Fruit fly (Drosophila melanogaster) whole organism, wandering third instar larva: ENCODE data around the gene CG13023.

Experiments used
- Abd-B ChIP-seq: fragments of >200 bp; optimal IDR thresholded peaks from 2 replicates; lab custom pipeline; 2017; ENCODE audit warnings: missing biosample characterization, missing genetic modification characterization
- CG32264 ChIP-seq: fragments of 200-800 bp; sonication (Bioruptor generic); optimal IDR thresholded peaks from 2 replicates; lab custom pipeline; 2016; ENCODE audit warnings: missing biosample characterization, missing genetic modification characterization
- CG9705 ChIP-seq: fragments of 200-800 bp; sonication (Bioruptor generic); optimal IDR thresholded peaks from 2 replicates; lab custom pipeline; 2018; ENCODE audit warnings: missing biosample characterization, mild to moderate bottlenecking, missing genetic modification characterization
- CrebA ChIP-seq: fragments of 200-800 bp; sonication (Bioruptor generic); optimal IDR thresholded peaks from 2 replicates; lab custom pipeline; 2016; ENCODE audit warnings: missing biosample characterization, mild to moderate bottlenecking, missing genetic modification characterization, borderline replicate concordance
- Dfd ChIP-seq: fragments of >200 bp; optimal IDR thresholded peaks from 2 replicates; lab custom pipeline; 2017; ENCODE audit warnings: missing biosample characterization, missing genetic modification characterization
- Dif ChIP-seq: fragments of 200-275, 200-300 bp; sonication (Bioruptor generic); optimal IDR thresholded peaks from 2 replicates; lab custom pipeline; 2018; ENCODE audit warnings: missing biosample characterization, missing genetic modification characterization; ENCODE audit not compliant: partially characterized antibody
- GATAd ChIP-seq: sonication (Bioruptor generic); optimal IDR thresholded peaks from 2 replicates; lab custom pipeline; 2016; ENCODE audit warnings: missing biosample characterization, missing genetic modification characterization
- HLH106 ChIP-seq: fragments of 200-800 bp; optimal IDR thresholded peaks from 3 replicates; lab custom pipeline; 2019; ENCODE audit warnings: missing biosample characterization, mild to moderate bottlenecking, missing genetic modification characterization, moderate library complexity
- Hnf4 ChIP-seq: fragments of 200-800 bp; sonication (Bioruptor generic); optimal IDR thresholded peaks from 2 replicates; lab custom pipeline; 2016; ENCODE audit warnings: missing biosample characterization, mild to moderate bottlenecking, missing genetic modification characterization
- Hr78 ChIP-seq: fragments of >200 bp; optimal IDR thresholded peaks from 2 replicates; lab custom pipeline; 2017; ENCODE audit warnings: missing biosample characterization, missing genetic modification characterization
- Hr83 ChIP-seq: fragments of 200-300 bp; sonication (Bioruptor generic); optimal IDR thresholded peaks from 2 replicates; lab custom pipeline; 2016; ENCODE audit warnings: missing biosample characterization, mild to moderate bottlenecking, missing genetic modification characterization, moderate library complexity; ENCODE audit not compliant: poor library complexity, severe bottlenecking
- Jra ChIP-seq: sonication (Bioruptor generic); optimal IDR thresholded peaks from 2 replicates; lab custom pipeline; 2016; ENCODE audit warnings: missing biosample characterization, missing genetic modification characterization
- Mio ChIP-seq: sonication (Bioruptor generic); optimal IDR thresholded peaks from 2 replicates; lab custom pipeline; 2016; ENCODE audit warnings: missing biosample characterization, missing genetic modification characterization
- Myc ChIP-seq: fragments of >200 bp; optimal IDR thresholded peaks from 2 replicates; lab custom pipeline; 2017
- N ChIP-seq: fragments of >200 bp; optimal IDR thresholded peaks from 2 replicates; lab custom pipeline; 2018; ENCODE audit warnings: missing biosample characterization, missing external identifiers, missing genetic modification characterization
- OdsH ChIP-seq: fragments of 200-800 bp; sonication (Bioruptor generic); optimal IDR thresholded peaks from 2 replicates; lab custom pipeline; 2016; ENCODE audit warnings: missing biosample characterization, mild to moderate bottlenecking, missing genetic modification characterization
- Rel ChIP-seq, 2 experiments: fragments of 200-800 bp; sonication (Bioruptor generic) in 1 of 2; optimal IDR thresholded peaks; 2 replicates in 1 of 2; 3 replicates in 1 of 2; lab custom pipeline; 2016 to 2019; ENCODE audit warnings: mild to moderate bottlenecking in 2 of 2, missing biosample characterization in 2 of 2, missing genetic modification characterization in 2 of 2, moderate library complexity in 1 of 2
- Sp1 ChIP-seq: fragments of 200-800 bp; sonication (Bioruptor generic); optimal IDR thresholded peaks from 3 replicates; lab custom pipeline; 2019; ENCODE audit warnings: missing biosample characterization, mild to moderate bottlenecking, missing genetic modification characterization, moderate library complexity
- Vsx2 ChIP-seq: fragments of 200-300, 225-300 bp; sonication (Bioruptor generic); optimal IDR thresholded peaks from 2 replicates; lab custom pipeline; 2018; ENCODE audit warnings: missing biosample characterization, missing genetic modification characterization; ENCODE audit not compliant: partially characterized antibody
- br ChIP-seq: fragments of 200-800 bp; sonication (Bioruptor generic); optimal IDR thresholded peaks from 2 replicates; lab custom pipeline; 2016; ENCODE audit warnings: missing biosample characterization, missing genetic modification characterization
- brk ChIP-seq: fragments of 200-800 bp; sonication (Bioruptor generic); optimal IDR thresholded peaks from 2 replicates; lab custom pipeline; 2016; ENCODE audit warnings: missing biosample characterization, mild to moderate bottlenecking, missing genetic modification characterization
- dl ChIP-seq, 2 experiments: fragments of 175-275, 200-275 bp in 1 of 2; fragments of 200-275 bp in 1 of 2; sonication (Bioruptor generic); optimal IDR thresholded peaks; lab custom pipeline; 2018; ENCODE audit warnings: mild to moderate bottlenecking in 2 of 2, missing biosample characterization in 2 of 2, missing genetic modification characterization in 2 of 2, moderate library complexity in 2 of 2; ENCODE audit not compliant: partially characterized antibody in 2 of 2, insufficient read depth in 1 of 2
- dmrt93B ChIP-seq: fragments of 200-800 bp; sonication (Bioruptor generic); optimal IDR thresholded peaks from 2 replicates; lab custom pipeline; 2018; ENCODE audit warnings: missing biosample characterization, mild to moderate bottlenecking, missing genetic modification characterization
- dsf ChIP-seq: sonication (Bioruptor generic); optimal IDR thresholded peaks from 2 replicates; lab custom pipeline; 2016; ENCODE audit warnings: missing biosample characterization, missing genetic modification characterization, borderline replicate concordance
- ey ChIP-seq: fragments of 200-800 bp; sonication (Bioruptor generic); optimal IDR thresholded peaks from 2 replicates; lab custom pipeline; 2016; ENCODE audit warnings: missing biosample characterization, missing genetic modification characterization
- foxo ChIP-seq, 2 experiments: fragments of 200-800 bp; sonication (Bioruptor generic); optimal IDR thresholded peaks; 2 replicates in 1 of 2; 3 replicates in 1 of 2; lab custom pipeline; 2016 to 2017; ENCODE audit warnings: missing biosample characterization in 2 of 2, missing genetic modification characterization in 2 of 2
- fru ChIP-seq: fragments of 200-800 bp; sonication (Bioruptor generic); optimal IDR thresholded peaks from 3 replicates; lab custom pipeline; 2016; ENCODE audit warnings: missing biosample characterization, mild to moderate bottlenecking, missing genetic modification characterization
- h ChIP-seq: fragments of 200-800 bp; sonication (Bioruptor generic); optimal IDR thresholded peaks from 3 replicates; lab custom pipeline; 2016; ENCODE audit warnings: missing biosample characterization, mild to moderate bottlenecking, missing genetic modification characterization
- jim ChIP-seq: fragments of 175-275, 200-325 bp; sonication (Bioruptor generic); optimal IDR thresholded peaks from 2 replicates; lab custom pipeline; 2016; ENCODE audit warnings: missing biosample characterization, mild to moderate bottlenecking, missing genetic modification characterization
- lola ChIP-seq: fragments of >200 bp; optimal IDR thresholded peaks from 2 replicates; lab custom pipeline; 2017; ENCODE audit warnings: missing biosample characterization, missing genetic modification characterization
- pan ChIP-seq: fragments of >200 bp; optimal IDR thresholded peaks from 2 replicates; lab custom pipeline; 2017
- psq ChIP-seq: fragments of 200-800 bp; sonication (Bioruptor generic); optimal IDR thresholded peaks from 3 replicates; lab custom pipeline; 2017; ENCODE audit warnings: missing biosample characterization, mild to moderate bottlenecking, missing genetic modification characterization, moderate library complexity
- rgr ChIP-seq: fragments of 200-800 bp; sonication (Bioruptor generic); optimal IDR thresholded peaks from 3 replicates; lab custom pipeline; 2016; ENCODE audit warnings: missing biosample characterization, mild to moderate bottlenecking, missing genetic modification characterization
- sage ChIP-seq: fragments of 200-800 bp; sonication (Bioruptor generic); optimal IDR thresholded peaks from 2 replicates; lab custom pipeline; 2016; ENCODE audit warnings: missing biosample characterization, mild to moderate bottlenecking, missing genetic modification characterization
- sv ChIP-seq: fragments of 200-800 bp; sonication (Bioruptor generic); optimal IDR thresholded peaks from 3 replicates; lab custom pipeline; 2016; ENCODE audit warnings: missing biosample characterization, missing genetic modification characterization
- tai ChIP-seq: sonication (Bioruptor generic); optimal IDR thresholded peaks from 2 replicates; lab custom pipeline; 2016; ENCODE audit warnings: missing biosample characterization, missing genetic modification characterization
- usp ChIP-seq: fragments of >200 bp; optimal IDR thresholded peaks from 2 replicates; lab custom pipeline; 2017; ENCODE audit warnings: missing biosample characterization, missing genetic modification characterization
- woc ChIP-seq: sonication (Bioruptor generic); optimal IDR thresholded peaks from 2 replicates; lab custom pipeline; 2016; ENCODE audit warnings: missing biosample characterization, mild to moderate bottlenecking, missing genetic modification characterization

CG13023 gene

DNA sequence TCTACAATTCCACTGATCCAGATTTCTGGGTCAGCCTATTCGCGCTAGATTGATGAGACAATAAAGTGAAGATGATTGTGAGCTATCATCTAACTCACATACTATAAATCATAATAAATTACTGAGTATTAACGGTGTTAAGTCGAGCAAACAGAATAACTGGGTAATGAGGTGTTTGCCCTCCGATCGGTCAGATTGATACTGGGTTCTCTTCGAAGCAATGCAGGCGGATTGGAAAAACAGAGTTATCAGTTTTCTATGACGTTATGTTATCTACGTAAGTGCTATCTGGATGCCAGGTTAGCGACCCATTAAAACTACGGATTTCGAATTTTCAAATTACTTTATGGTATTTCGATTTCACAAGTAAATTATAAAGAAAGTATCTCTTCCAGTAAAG, 35.3 kb downstream of the CG13023 start:
- TF ChIP-seq Myc (lab: Kevin White, UChicago), result no peak
- TF ChIP-seq Rel (GFP tag; optimal IDR thresholded peaks at IDR 0.05; lab: Kevin White, UChicago), result no peak
- TF ChIP-seq Rel (tag; optimal IDR thresholded peaks at IDR 0.05; lab: Kevin White, UChicago), result no peak
- TF ChIP-seq jim (GFP tag; lab: Kevin White, UChicago), result no peak
- no peak for TF ChIP-seq brk (GFP tag; lab: Kevin White, UChicago)
- TF ChIP-seq Hr83 (GFP tag; lab: Kevin White, UChicago), result no peak
- no peak for TF ChIP-seq Abd-B (GFP tag; lab: Kevin White, UChicago)
- TF ChIP-seq GATAd (GFP tag; lab: Kevin White, UChicago), result no peak

DNA sequence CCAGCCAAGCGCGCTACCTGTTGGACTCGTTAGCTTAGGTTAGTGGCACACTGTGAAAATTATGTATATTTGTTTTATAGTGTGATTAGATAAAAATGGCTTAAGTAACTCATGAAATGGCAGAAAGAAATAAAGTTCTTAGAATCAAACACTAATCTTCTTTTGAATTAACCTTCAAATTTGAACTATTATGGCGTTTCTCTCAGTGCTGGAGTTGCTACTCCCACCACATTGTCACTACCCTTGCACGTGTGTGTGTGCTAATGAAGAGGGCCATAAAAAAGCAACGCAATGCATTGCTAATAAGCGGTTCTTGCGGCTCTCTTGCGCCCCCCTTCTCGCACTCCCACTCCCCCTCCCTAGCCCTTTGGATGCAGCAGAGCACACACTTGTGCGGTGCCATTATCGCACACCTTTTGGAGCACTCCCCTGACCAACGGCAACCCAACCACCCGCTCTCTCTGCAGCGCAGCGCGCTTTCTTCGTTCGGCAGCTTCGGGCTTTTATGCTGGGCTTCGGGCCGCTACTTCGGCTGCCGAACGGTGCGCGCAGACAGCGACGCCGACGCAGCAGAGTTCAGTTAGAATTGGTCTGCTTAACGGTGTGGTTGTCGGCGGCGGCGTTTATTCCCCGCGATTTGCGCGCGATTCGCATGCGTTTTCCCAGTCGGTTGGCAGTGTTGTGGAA, 36.4 kb downstream of the CG13023 start:
- TF ChIP-seq N (GFP tag; lab: Kevin White, UChicago), result no peak
- no peak for TF ChIP-seq tai (GFP tag; lab: Kevin White, UChicago)
- no peak for TF ChIP-seq lola (GFP tag; lab: Kevin White, UChicago)
- TF ChIP-seq psq (GFP tag; lab: Kevin White, UChicago), result peak; percentile 64
- no peak for TF ChIP-seq brk (GFP tag; lab: Kevin White, UChicago)
- no peak for TF ChIP-seq usp (GFP tag; lab: Kevin White, UChicago)
- TF ChIP-seq Sp1 (GFP tag; lab: Kevin White, UChicago), result peak; percentile 76
- TF ChIP-seq Dif (GFP tag; lab: Kevin White, UChicago), result peak; percentile 73
- no peak for TF ChIP-seq Jra (GFP tag; lab: Kevin White, UChicago)
- TF ChIP-seq Hr78 (GFP tag; lab: Kevin White, UChicago), result no peak
- TF ChIP-seq sage (GFP tag; lab: Kevin White, UChicago), result peak; percentile 7
- peak; percentile 62 for TF ChIP-seq Vsx2 (GFP tag; lab: Kevin White, UChicago)
- TF ChIP-seq dsf, result no peak
- no peak for TF ChIP-seq pan
- TF ChIP-seq OdsH (GFP tag; lab: Kevin White, UChicago), result peak; percentile 70
- TF ChIP-seq fru (GFP tag; lab: Kevin White, UChicago), result peak; percentile 79
- TF ChIP-seq woc, result peak; percentile 67
- peak in 1 of 2 experiments; percentile 24 for TF ChIP-seq dl (GFP tag; optimal IDR thresholded peaks at IDR 0.05; lab: Kevin White, UChicago; ENCODE audit: insufficient read depth in 1 of 2, partially characterized antibody in 2 of 2)
- no peak for TF ChIP-seq CG32264 (GFP tag; lab: Kevin White, UChicago)
- TF ChIP-seq Abd-B (GFP tag; lab: Kevin White, UChicago), result no peak
- TF ChIP-seq jim (GFP tag; lab: Kevin White, UChicago), result no peak
- TF ChIP-seq Hnf4 (GFP tag; lab: Kevin White, UChicago), result peak; percentile 71
- peak; percentile 74 for TF ChIP-seq ey (GFP tag; lab: Kevin White, UChicago)
- no peak for TF ChIP-seq GATAd (GFP tag; lab: Kevin White, UChicago)
- TF ChIP-seq Mio (GFP tag; lab: Kevin White, UChicago), result no peak
- TF ChIP-seq HLH106 (tag; lab: Kevin White, UChicago), result peak; percentile 70
- TF ChIP-seq CG9705 (GFP tag; lab: Kevin White, UChicago), result no peak
- peak; percentile 53 for TF ChIP-seq br
- TF ChIP-seq CrebA, result no peak
- peak; percentile 81 for TF ChIP-seq h (GFP tag; lab: Kevin White, UChicago)
- TF ChIP-seq Myc (lab: Kevin White, UChicago), result peak; percentile 49
- peak; percentile 81 for TF ChIP-seq rgr
- peak; percentile 68 for TF ChIP-seq sv (GFP tag; lab: Kevin White, UChicago)
- TF ChIP-seq foxo (GFP tag; optimal IDR thresholded peaks at IDR 0.05; lab: Kevin White, UChicago), result peak in 1 of 2 experiments; percentile 85
- TF ChIP-seq Dfd, result no peak
- TF ChIP-seq Hr83 (GFP tag; lab: Kevin White, UChicago), result peak; percentile 9
- TF ChIP-seq dmrt93B, result peak; percentile 37
- TF ChIP-seq Rel (GFP tag; optimal IDR thresholded peaks at IDR 0.05; lab: Kevin White, UChicago), result no peak
- TF ChIP-seq Rel (tag; optimal IDR thresholded peaks at IDR 0.05; lab: Kevin White, UChicago), result peak; percentile 24
